Fruit fly (Drosophila melanogaster) whole organism, adult: ENCODE results near the gene CG1354.

Source experiments
- CG11617 ChIP-seq: fragments of 200-800 bp; sonication (Bioruptor generic); optimal IDR thresholded peaks from 2 replicates; lab custom pipeline; 2017; ENCODE audit warnings: mild to moderate bottlenecking, missing biosample characterization, missing genetic modification reagents, missing genetic modification characterization
- CG14711 ChIP-seq: fragments of 200-800 bp; sonication (Bioruptor generic); optimal IDR thresholded peaks from 2 replicates; lab custom pipeline; 2018; ENCODE audit warnings: missing biosample characterization, mild to moderate bottlenecking, missing genetic modification characterization, moderate library complexity
- CG33017 ChIP-seq: fragments of 200-800 bp; sonication (Bioruptor generic); optimal IDR thresholded peaks from 2 replicates; lab custom pipeline; 2018; ENCODE audit warnings: missing biosample characterization, mild to moderate bottlenecking, missing genetic modification characterization, moderate library complexity
- CG7045 ChIP-seq: fragments of 200-800 bp; sonication (Bioruptor generic); optimal IDR thresholded peaks from 2 replicates; lab custom pipeline; 2017; ENCODE audit warnings: missing biosample characterization, mild to moderate bottlenecking, missing genetic modification characterization
- CG7101 ChIP-seq: fragments of 200-800 bp; sonication (Bioruptor generic); optimal IDR thresholded peaks from 2 replicates; lab custom pipeline; 2018; ENCODE audit warnings: missing biosample characterization, mild to moderate bottlenecking, missing genetic modification characterization, moderate library complexity
- Clk ChIP-seq: fragments of 200-800 bp; sonication (Bioruptor generic); optimal IDR thresholded peaks from 2 replicates; lab custom pipeline; 2017; ENCODE audit warnings: missing biosample characterization, missing genetic modification characterization
- Hr96 ChIP-seq: fragments of 200-800 bp; sonication (Bioruptor generic); optimal IDR thresholded peaks from 2 replicates; lab custom pipeline; 2016; ENCODE audit warnings: missing biosample characterization, missing genetic modification characterization
- Mnt ChIP-seq: fragments of 200-800 bp; sonication (Bioruptor generic); optimal IDR thresholded peaks from 2 replicates; lab custom pipeline; 2016; ENCODE audit warnings: missing biosample characterization, mild to moderate bottlenecking, missing genetic modification characterization
- cic ChIP-seq: fragments of 200-800 bp; sonication (Bioruptor generic); optimal IDR thresholded peaks from 2 replicates; lab custom pipeline; 2017; ENCODE audit warnings: missing biosample characterization, mild to moderate bottlenecking, missing genetic modification characterization, moderate library complexity
- cnc ChIP-seq, 2 experiments: fragments of >200 bp; optimal IDR thresholded peaks; 2 replicates each; lab custom pipeline; 2017
- kay ChIP-seq: fragments of 200-800 bp; sonication (Bioruptor generic); peaks from one replicate; lab custom pipeline; 2016; ENCODE audit warnings: missing biosample characterization, missing genetic modification characterization, borderline replicate concordance
- ovo ChIP-seq: fragments of 200-800 bp; sonication (Bioruptor generic); optimal IDR thresholded peaks from 2 replicates; lab custom pipeline; 2016; ENCODE audit warnings: missing biosample characterization, missing genetic modification characterization
- pad ChIP-seq: fragments of 200-800 bp; sonication (Bioruptor generic); optimal IDR thresholded peaks from 3 replicates; lab custom pipeline; 2017; ENCODE audit warnings: missing biosample characterization, missing genetic modification characterization, mild to moderate bottlenecking, moderate library complexity, missing genetic modification reagents
- toe ChIP-seq: fragments of 200-800 bp; sonication (Bioruptor generic); optimal IDR thresholded peaks from 2 replicates; lab custom pipeline; 2016; ENCODE audit warnings: missing biosample characterization, missing genetic modification characterization

dm6 chrX:9765565-9765964, 13.0 kb upstream of the CG1354 start:
- TF ChIP-seq CG7045 (GFP tag; lab: Kevin White, UChicago) (no peak), CG14711 (tag; lab: Kevin White, UChicago) (no peak), Clk (GFP tag; lab: Kevin White, UChicago) (no peak), Hr96 (GFP tag; lab: Kevin White, UChicago) (no peak), cic (GFP tag; lab: Kevin White, UChicago) (no peak), toe (GFP tag; lab: Kevin White, UChicago) (no peak), kay (GFP tag; lab: Kevin White, UChicago) (no peak), CG33017 (tag; lab: Kevin White, UChicago) (no peak), pad (no peak), ovo (GFP tag; lab: Kevin White, UChicago) (no peak), Mnt (no peak), CG11617 (GFP tag; lab: Kevin White, UChicago) (no peak), cnc (optimal IDR thresholded peaks at IDR 0.05; lab: Kevin White, UChicago) (no peak), CG7101 (tag; lab: Kevin White, UChicago) (no peak)
